Worm (Caenorhabditis elegans): ENCODE measurements around the gene Y45F10D.14.
A peak's percentile ranks its signal among the peaks of the same experiment; 100 is the strongest.

The Y45F10D.14 gene

ce11 chrIV:13820862-13821261 is 13.2 kb upstream of the Y45F10D.14 start, which contains the start of gene Y45F10D.15:
Gene Y45F10D.15, minus strand, starts transcription at chrIV:13820962.
- no peak for TF ChIP-seq unc-39 (tag; optimal IDR thresholded peaks at IDR 0.05)
- no peak for TF ChIP-seq C34F6.9 (tag; optimal IDR thresholded peaks at IDR 0.05)
- no peak for TF ChIP-seq ztf-1 (GFP tag; conservative IDR thresholded peaks at IDR 0.05)
- no peak for TF ChIP-seq aly-2 (tag; optimal IDR thresholded peaks at IDR 0.05)
- no peak for TF ChIP-seq ceh-82 (tag; optimal IDR thresholded peaks at IDR 0.05)
- TF ChIP-seq sma-3 (GFP tag; optimal IDR thresholded peaks at IDR 0.05), result no peak
- TF ChIP-seq nhr-10 (tag; optimal IDR thresholded peaks at IDR 0.05), result no peak

- TF ChIP-seq sem-4 (tag; optimal IDR thresholded peaks at IDR 0.05) (no peak), C34F6.9 (tag; optimal IDR thresholded peaks at IDR 0.05) (no peak), unc-62 (GFP tag; optimal IDR thresholded peaks at IDR 0.05) (no peak), F13H6.1 (tag; optimal IDR thresholded peaks at IDR 0.05) (no peak), lin-39 (tag; optimal IDR thresholded peaks at IDR 0.05) (no peak), ceh-82 (tag; optimal IDR thresholded peaks at IDR 0.05) (no peak)
Observed at ce11 chrIV:13797859-13798374, 9.7 kb downstream of the Y45F10D.14 start, which contains the start of gene Y45F10D.6. Gene Y45F10D.6, minus strand, starts transcription at chrIV:13797909.

ce11 chrIV:13795249-13795909 is 12.2 kb downstream of the Y45F10D.14 start:
- TF ChIP-seq aly-2 (tag; optimal IDR thresholded peaks at IDR 0.05), result peak; percentile 57
- TF ChIP-seq unc-55 (GFP tag; optimal IDR thresholded peaks at IDR 0.05), result no peak
- TF ChIP-seq ama-1 (optimal IDR thresholded peaks at IDR 0.05), result peak; percentile 35
- no peak for TF ChIP-seq sem-4 (tag; optimal IDR thresholded peaks at IDR 0.05)
- TF ChIP-seq dmd-4 (tag; optimal IDR thresholded peaks at IDR 0.05), result no peak
- no peak for TF ChIP-seq nhr-6 (tag; optimal IDR thresholded peaks at IDR 0.05)
- TF ChIP-seq egl-27 (tag; optimal IDR thresholded peaks at IDR 0.05), result no peak

- no peak for TF ChIP-seq F13H6.1 (tag; optimal IDR thresholded peaks at IDR 0.05)
- peak; percentile 86 for TF ChIP-seq gmeb-1 (tag; optimal IDR thresholded peaks at IDR 0.05)
- TF ChIP-seq R02D3.7 (tag; optimal IDR thresholded peaks at IDR 0.05), result no peak
- TF ChIP-seq lsy-2 (tag; optimal IDR thresholded peaks at IDR 0.05), result peak; percentile 95 to 99
- TF ChIP-seq nhr-11 (tag; optimal IDR thresholded peaks at IDR 0.05), result no peak
- TF ChIP-seq mab-5 (tag; optimal IDR thresholded peaks at IDR 0.05), result peak; percentile 45
- TF ChIP-seq fos-1 (tag; optimal IDR thresholded peaks at IDR 0.05), result peak; percentile 17
- peak; percentile 11 for TF ChIP-seq sma-3 (GFP tag; optimal IDR thresholded peaks at IDR 0.05)
- TF ChIP-seq C34F6.9 (tag; optimal IDR thresholded peaks at IDR 0.05), result peak; percentile 77
- TF ChIP-seq nhr-129 (tag; optimal IDR thresholded peaks at IDR 0.05), result peak; percentile 86
- TF ChIP-seq zag-1 (tag; optimal IDR thresholded peaks at IDR 0.05), result no peak
- TF ChIP-seq nhr-25 (tag; optimal IDR thresholded peaks at IDR 0.05), result peak; percentile 33
- TF ChIP-seq unc-55 (GFP tag; optimal IDR thresholded peaks at IDR 0.05), result peak; percentile 88
- peak; percentile 61 for TF ChIP-seq lin-13 (GFP tag; optimal IDR thresholded peaks at IDR 0.05)
- TF ChIP-seq nhr-10 (tag; optimal IDR thresholded peaks at IDR 0.05), result no peak
- peak; percentile 73 for TF ChIP-seq crh-2 (tag; optimal IDR thresholded peaks at IDR 0.05)
- no peak for TF ChIP-seq ceh-16 (tag; optimal IDR thresholded peaks at IDR 0.05)
Observed at ce11 chrIV:13788652-13789051, 19.0 kb downstream of the Y45F10D.14 start, which contains the start of the genes sas-6 and Y45F10D.7. Gene sas-6, minus strand, starts transcription at chrIV:13788731. Gene Y45F10D.7, plus strand, starts transcription at chrIV:13788907.

- TF ChIP-seq nhr-23 (tag; optimal IDR thresholded peaks at IDR 0.05), result no peak
- TF ChIP-seq fos-1 (tag; optimal IDR thresholded peaks at IDR 0.05), result peak; percentile 58
- no peak for TF ChIP-seq ceh-82 (tag; optimal IDR thresholded peaks at IDR 0.05)
- TF ChIP-seq nhr-25 (tag; optimal IDR thresholded peaks at IDR 0.05), result no peak
- TF ChIP-seq lin-13 (GFP tag; optimal IDR thresholded peaks at IDR 0.05), result no peak
- peak; percentile 22 for TF ChIP-seq crh-2 (tag; optimal IDR thresholded peaks at IDR 0.05)
- peak; percentile 10 for TF ChIP-seq unc-55 (GFP tag; optimal IDR thresholded peaks at IDR 0.05)
- TF ChIP-seq lin-11 (tag; optimal IDR thresholded peaks at IDR 0.05), result no peak
- no peak for TF ChIP-seq ZK546.5 (tag; optimal IDR thresholded peaks at IDR 0.05)
- TF ChIP-seq elt-3 (tag; optimal IDR thresholded peaks at IDR 0.05), result no peak
- TF ChIP-seq nhr-12 (tag; optimal IDR thresholded peaks at IDR 0.05), result no peak
- TF ChIP-seq sem-4 (tag; optimal IDR thresholded peaks at IDR 0.05), result no peak
- no peak for TF ChIP-seq nhr-6 (tag; optimal IDR thresholded peaks at IDR 0.05)
- TF ChIP-seq ztf-1 (GFP tag; conservative IDR thresholded peaks at IDR 0.05), result no peak
- no peak for TF ChIP-seq ztf-4 (tag; optimal IDR thresholded peaks at IDR 0.05)
Observed at ce11 chrIV:13786690-13787089, 20.9 kb downstream of the Y45F10D.14 start, which contains the start of gene icap-1. Gene icap-1, minus strand, starts transcription at chrIV:13786961.

Data from whole organism, L2 larva.